Worm (Caenorhabditis elegans) whole organism, late embryonic: ENCODE data around the gene srz-74.

Source experiments
- C08G9.2 ChIP-seq: sonication (generic microtip); optimal IDR thresholded peaks from 2 replicates; lab custom pipeline; 2016; ENCODE audit warnings: mild to moderate bottlenecking, missing genetic modification characterization, moderate library complexity, missing compliant biosample characterization
- K02D7.2 ChIP-seq: sonication (generic microtip); optimal IDR thresholded peaks from 2 replicates; lab custom pipeline; 2017; ENCODE audit warnings: mild to moderate bottlenecking, missing genetic modification characterization, missing compliant biosample characterization
- Y22D7AL.16 ChIP-seq: sonication (generic microtip); optimal IDR thresholded peaks from 2 replicates; lab custom pipeline; 2016; ENCODE audit warnings: missing genetic modification characterization, missing compliant biosample characterization
- ama-1 ChIP-seq: fragments of 150-350 bp; optimal IDR thresholded peaks from 2 replicates; lab custom pipeline; 2014
- ceh-18 ChIP-seq: sonication (generic microtip); optimal IDR thresholded peaks from 2 replicates; lab custom pipeline; 2016; ENCODE audit warnings: missing genetic modification characterization, missing compliant biosample characterization
- ceh-2 ChIP-seq: sonication (generic microtip); optimal IDR thresholded peaks from 2 replicates; lab custom pipeline; 2016; ENCODE audit warnings: missing genotype, missing genetic modification characterization, missing compliant biosample characterization
- ceh-31 ChIP-seq: sonication (generic microtip); optimal IDR thresholded peaks from 2 replicates; lab custom pipeline; 2016; ENCODE audit warnings: missing genetic modification characterization, missing compliant biosample characterization
- ceh-45 ChIP-seq: fragments of 200-800 bp; sonication (Bioruptor generic); IDR thresholded peaks from 2 replicates; pipeline ENCODE4 v1.3.6; 2022; ENCODE audit warnings: missing genetic modification reagents, missing genetic modification characterization, missing compliant biosample characterization
- ceh-6 ChIP-seq: fragments of 200-800 bp; sonication (Bioruptor generic); optimal IDR thresholded peaks from 2 replicates; lab custom pipeline; 2018; ENCODE audit warnings: mild to moderate bottlenecking, missing genetic modification characterization, missing compliant biosample characterization
- dmd-4 ChIP-seq: sonication (generic microtip); optimal IDR thresholded peaks from 2 replicates; lab custom pipeline; 2016; ENCODE audit warnings: borderline replicate concordance, missing genetic modification characterization, missing compliant biosample characterization
- elt-2 ChIP-seq: sonication (generic microtip); optimal IDR thresholded peaks from 2 replicates; lab custom pipeline; 2016; ENCODE audit warnings: missing genetic modification reagents, missing genetic modification characterization, missing compliant biosample characterization
- elt-4 ChIP-seq: sonication (generic microtip); optimal IDR thresholded peaks from 2 replicates; lab custom pipeline; 2016; ENCODE audit warnings: missing genetic modification characterization, missing compliant biosample characterization
- fkh-10 ChIP-seq: fragments of 150-350 bp; optimal IDR thresholded peaks from 2 replicates; lab custom pipeline; 2014; ENCODE audit warnings: missing biosample characterization, missing genetic modification reagents, missing genetic modification characterization
- fkh-6 ChIP-seq: sonication (generic microtip); optimal IDR thresholded peaks from 2 replicates; lab custom pipeline; 2016; ENCODE audit warnings: missing genetic modification characterization, missing compliant biosample characterization
- gmeb-2 ChIP-seq: sonication (generic microtip); optimal IDR thresholded peaks from 2 replicates; lab custom pipeline; 2016; ENCODE audit warnings: missing genetic modification characterization, inconsistent platforms, missing compliant biosample characterization
- hlh-13 ChIP-seq: fragments of 200-800 bp; sonication (Bioruptor generic); optimal IDR thresholded peaks from 2 replicates; lab custom pipeline; 2018; ENCODE audit warnings: mild to moderate bottlenecking, missing genetic modification characterization, missing compliant biosample characterization
- hlh-30 ChIP-seq: sonication (generic microtip); optimal IDR thresholded peaks from 2 replicates; lab custom pipeline; 2017; ENCODE audit warnings: antibody characterized with exemption, missing genetic modification characterization, missing compliant biosample characterization; ENCODE audit not compliant: insufficient read depth
- hlh-6 ChIP-seq: sonication (generic microtip); optimal IDR thresholded peaks from 2 replicates; lab custom pipeline; 2016; ENCODE audit warnings: missing genotype, missing genetic modification characterization, missing compliant biosample characterization
- hlh-8 ChIP-seq: sonication (generic microtip); optimal IDR thresholded peaks from 2 replicates; lab custom pipeline; 2016; ENCODE audit warnings: missing genotype, missing genetic modification characterization, missing compliant biosample characterization
- lin-11 ChIP-seq: fragments of 200-800 bp; sonication (Bioruptor generic); optimal IDR thresholded peaks from 2 replicates; lab custom pipeline; 2018; ENCODE audit warnings: mild to moderate bottlenecking, missing genetic modification characterization, missing compliant biosample characterization
- nhr-232 ChIP-seq: sonication (generic microtip); optimal IDR thresholded peaks from 2 replicates; lab custom pipeline; 2016; ENCODE audit warnings: missing genetic modification characterization, missing compliant biosample characterization
- npax-4 ChIP-seq: sonication (generic microtip); optimal IDR thresholded peaks from 2 replicates; lab custom pipeline; 2016; ENCODE audit warnings: missing genetic modification characterization, missing compliant biosample characterization
- odd-2 ChIP-seq: sonication (generic microtip); optimal IDR thresholded peaks from 2 replicates; lab custom pipeline; 2017; ENCODE audit warnings: antibody characterized with exemption, mild to moderate bottlenecking, missing genetic modification characterization, missing compliant biosample characterization
- pag-3 ChIP-seq: sonication (generic microtip); optimal IDR thresholded peaks from 2 replicates; lab custom pipeline; 2016; ENCODE audit warnings: missing compliant biosample characterization, missing genetic modification characterization, borderline replicate concordance
- pax-1 ChIP-seq: fragments of 150-350 bp; optimal IDR thresholded peaks from 2 replicates; lab custom pipeline; 2014; ENCODE audit warnings: missing biosample characterization, missing genetic modification characterization
- pha-4 ChIP-seq: fragments of 150-350 bp; optimal IDR thresholded peaks from 2 replicates; lab custom pipeline; 2018; ENCODE audit warnings: missing biosample characterization, missing genetic modification reagents, missing genetic modification characterization
- pqm-1 ChIP-seq: sonication (generic microtip); optimal IDR thresholded peaks from 2 replicates; lab custom pipeline; 2016; ENCODE audit warnings: missing genetic modification characterization, missing compliant biosample characterization
- ref-2 ChIP-seq: sonication (generic microtip); optimal IDR thresholded peaks from 2 replicates; lab custom pipeline; 2016; ENCODE audit warnings: missing genetic modification characterization, missing compliant biosample characterization
- sox-2 ChIP-seq: fragments of 200-800 bp; sonication (Bioruptor generic); IDR thresholded peaks from 2 replicates; pipeline ENCODE4 v1.3.6; 2022; ENCODE audit warnings: missing genetic modification reagents, missing genetic modification characterization, missing compliant biosample characterization
- syd-9 ChIP-seq: sonication (generic microtip); optimal IDR thresholded peaks from 2 replicates; lab custom pipeline; 2016; ENCODE audit warnings: mild to moderate bottlenecking, missing genetic modification characterization, moderate library complexity, missing compliant biosample characterization
- tbx-2 ChIP-seq: sonication (generic microtip); optimal IDR thresholded peaks from 2 replicates; lab custom pipeline; 2016; ENCODE audit warnings: missing genetic modification characterization, missing compliant biosample characterization
- ttx-3 ChIP-seq: sonication (generic microtip); optimal IDR thresholded peaks from 2 replicates; lab custom pipeline; 2016; ENCODE audit warnings: missing genetic modification reagents, missing genetic modification characterization, missing compliant biosample characterization
- unc-3 ChIP-seq, 2 experiments: fragments of 200-800 bp in 1 of 2; sonication (Bioruptor generic) in 1 of 2; sonication (generic microtip) in 1 of 2; conservative IDR thresholded peaks in 1 of 2; optimal IDR thresholded peaks in 1 of 2; 2 replicates each; pipeline versions ENCODE4 v1.3.6 to Lab custom; 2016 to 2022; ENCODE audit warnings: missing compliant biosample characterization in 2 of 2, missing genetic modification characterization in 2 of 2, missing genetic modification reagents in 1 of 2
- unc-42 ChIP-seq: sonication (generic microtip); optimal IDR thresholded peaks from 2 replicates; lab custom pipeline; 2016; ENCODE audit warnings: missing genotype, missing genetic modification characterization, missing compliant biosample characterization
- unc-86 ChIP-seq: sonication (generic microtip); optimal IDR thresholded peaks from 2 replicates; lab custom pipeline; 2016; ENCODE audit warnings: missing genetic modification characterization, missing compliant biosample characterization
- ztf-16 ChIP-seq: sonication (generic microtip); optimal IDR thresholded peaks from 2 replicates; lab custom pipeline; 2017; ENCODE audit warnings: missing genetic modification characterization, missing compliant biosample characterization

Gene srz-74

DNA sequence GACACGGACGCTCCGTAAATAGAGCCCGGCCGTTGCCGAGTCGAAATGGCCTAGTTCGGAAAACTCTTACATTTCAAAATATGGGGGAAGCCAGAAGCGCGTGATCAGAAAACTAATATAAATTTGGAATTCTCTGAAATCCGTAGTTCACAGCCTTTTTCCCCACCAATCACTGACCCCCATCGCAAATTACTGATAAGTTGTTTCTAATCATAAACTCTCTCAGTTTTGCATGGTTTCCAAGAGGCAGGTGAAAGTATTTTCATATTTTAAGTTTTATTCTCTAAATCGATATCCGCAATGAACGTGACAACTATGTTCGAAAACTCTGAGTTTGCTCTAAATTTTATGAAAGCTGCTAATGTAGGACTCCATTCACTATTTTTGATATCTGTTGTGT lies at the start of gene srz-74:
Gene srz-74 (plus strand): TSS at position 301 of the 400 bp plus-strand sequence.
- TF ChIP-seq C08G9.2 (tag; lab: Kevin White, UChicago), result no peak
- TF ChIP-seq nhr-232, result no peak
- TF ChIP-seq hlh-13 (GFP tag; lab: Kevin White, UChicago), result no peak
- no peak for TF ChIP-seq sox-2
- TF ChIP-seq unc-86 (tag; lab: Kevin White, UChicago), result no peak
- no peak for TF ChIP-seq dmd-4 (tag; lab: Kevin White, UChicago)
- no peak for TF ChIP-seq syd-9 (tag; lab: Kevin White, UChicago)
- TF ChIP-seq unc-42 (tag; lab: Kevin White, UChicago), result no peak
- no peak for TF ChIP-seq fkh-6 (tag; lab: Kevin White, UChicago)
- TF ChIP-seq lin-11 (tag; lab: Kevin White, UChicago), result no peak
- no peak for TF ChIP-seq ttx-3
- no peak for TF ChIP-seq ref-2 (tag; lab: Kevin White, UChicago)
- no peak for TF ChIP-seq ceh-45 (GFP tag; lab: Robert Waterston, UW)
- no peak for TF ChIP-seq ceh-18 (tag; lab: Kevin White, UChicago)
- no peak for TF ChIP-seq gmeb-2 (tag; lab: Kevin White, UChicago)
- TF ChIP-seq pqm-1 (tag; lab: Kevin White, UChicago), result no peak

ce11 chrIV:16280614-16281013 lies 48.6 kb upstream of the srz-74 start, which contains the start of gene clec-191:
Gene clec-191 (minus strand): TSS chrIV:16280714.
- TF ChIP-seq ttx-3 (no peak), odd-2 (tag; lab: Kevin White, UChicago) (no peak), elt-2 (tag; lab: Kevin White, UChicago) (no peak), ceh-6 (GFP tag; lab: Kevin White, UChicago) (no peak), hlh-6 (tag; lab: Kevin White, UChicago) (no peak), pag-3 (tag; lab: Kevin White, UChicago) (no peak), npax-4 (no peak), hlh-8 (tag; lab: Kevin White, UChicago) (no peak), ama-1 (no peak), hlh-30 (tag; lab: Kevin White, UChicago) (no peak), Y22D7AL.16 (tag; lab: Kevin White, UChicago) (no peak), dmd-4 (tag; lab: Kevin White, UChicago) (no peak), ceh-31 (tag; lab: Kevin White, UChicago) (no peak), ceh-2 (tag; lab: Kevin White, UChicago) (no peak), K02D7.2 (no peak), nhr-232 (no peak), elt-4 (tag; lab: Kevin White, UChicago) (no peak)

DNA sequence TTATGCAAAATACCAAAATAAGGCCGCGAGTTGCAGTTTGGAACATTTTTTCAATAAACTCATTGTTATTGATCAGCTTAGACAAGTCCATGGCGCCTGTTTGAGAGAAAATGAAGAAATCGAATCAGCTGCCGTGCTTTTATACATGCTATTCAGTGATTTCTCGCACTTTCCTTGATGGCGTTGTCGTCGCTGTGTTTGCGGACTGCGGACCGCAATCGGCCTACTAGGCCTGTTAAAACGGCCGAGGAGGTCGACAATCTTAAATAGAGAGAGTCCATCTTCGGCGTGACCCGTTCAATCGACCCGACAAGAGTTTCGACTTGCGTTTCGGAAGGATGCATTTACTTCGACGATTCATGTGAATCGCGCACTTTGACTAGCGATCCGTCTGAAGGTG lies 38.5 kb upstream of the srz-74 start, which contains the start of gene srz-75:
Gene srz-75 (minus strand): TSS at position 101 of the 400 bp plus-strand sequence.
- TF ChIP-seq npax-4 (no peak), ztf-16 (tag; lab: Kevin White, UChicago) (no peak), C08G9.2 (tag; lab: Kevin White, UChicago) (no peak), unc-3 (GFP tag; conservative IDR thresholded peaks at IDR 0.05; lab: Robert Waterston, UW) (no peak), unc-3 (tag; optimal IDR thresholded peaks at IDR 0.05; lab: Kevin White, UChicago) (no peak), pax-1 (tag; lab: Kevin White, UChicago) (no peak), fkh-6 (tag; lab: Kevin White, UChicago) (no peak), pha-4 (no peak), fkh-10 (GFP tag; lab: Kevin White, UChicago) (no peak), tbx-2 (tag; lab: Kevin White, UChicago) (no peak)

- TF ChIP-seq elt-2 (tag; lab: Kevin White, UChicago) (peak; percentile 37), pax-1 (tag; lab: Kevin White, UChicago) (no peak)
Measured at ce11 chrIV:16293889-16294288, 35.4 kb upstream of the srz-74 start.
